Worm (Caenorhabditis elegans) whole organism, L2 larva: ENCODE measurements around the gene gskl-1.

Experiments used
- ZK546.5 ChIP-seq: sonication (generic microtip); optimal IDR thresholded peaks from 2 replicates; lab custom pipeline; 2017; ENCODE audit warnings: missing biosample characterization, missing genetic modification characterization
- ceh-82 ChIP-seq: fragments of 150-350 bp; optimal IDR thresholded peaks from 2 replicates; lab custom pipeline; 2014; ENCODE audit warnings: missing biosample characterization, missing genetic modification characterization
- dmd-4 ChIP-seq: sonication (generic microtip); optimal IDR thresholded peaks from 2 replicates; lab custom pipeline; 2017; ENCODE audit warnings: missing biosample characterization, missing genetic modification characterization
- lin-13 ChIP-seq: fragments of 150-350 bp; optimal IDR thresholded peaks from 2 replicates; lab custom pipeline; 2014; ENCODE audit warnings: missing biosample characterization, missing genetic modification reagents, missing genetic modification characterization
- nhr-77 ChIP-seq: fragments of 150-350 bp; optimal IDR thresholded peaks from 2 replicates; lab custom pipeline; 2014; ENCODE audit warnings: missing biosample characterization, missing genetic modification characterization
- unc-62 ChIP-seq: fragments of 150-350 bp; optimal IDR thresholded peaks from 2 replicates; lab custom pipeline; 2014; ENCODE audit warnings: missing biosample characterization, missing genetic modification reagents, missing genetic modification characterization

DNA sequence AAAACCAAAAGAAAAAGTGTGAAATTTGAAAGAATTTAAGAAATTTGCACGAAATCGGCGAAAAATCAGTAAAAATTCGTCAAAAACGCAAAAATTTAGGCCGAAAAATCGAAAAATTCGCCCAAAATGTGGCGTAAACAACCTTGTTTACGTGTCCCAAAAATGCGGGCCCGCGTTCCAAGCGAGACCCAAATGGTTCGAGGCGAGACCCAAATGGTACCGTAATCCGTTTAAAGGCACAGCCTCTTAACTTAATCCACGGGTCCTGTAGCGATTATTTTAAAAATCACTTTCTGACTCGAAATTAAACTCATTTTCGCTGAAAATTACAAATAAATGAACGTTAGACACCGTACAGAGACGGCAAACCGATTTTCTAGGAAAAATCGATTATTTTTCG lies 12.0 kb upstream of the gskl-1 start:
- TF ChIP-seq lin-13 (GFP tag; lab: Kevin White, UChicago): no peak
- no peak for TF ChIP-seq ceh-82 (tag; lab: Kevin White, UChicago)
- no peak for TF ChIP-seq unc-62 (GFP tag; lab: Kevin White, UChicago)
- no peak for TF ChIP-seq dmd-4 (tag; lab: Kevin White, UChicago)
- no peak for TF ChIP-seq ZK546.5 (tag; lab: Kevin White, UChicago)
- TF ChIP-seq nhr-77: no peak
